Fruit fly (Drosophila melanogaster) whole organism, embryonic: Measurements from ENCODE around the gene CG34267.
A peak's percentile ranks its signal among the peaks of the same experiment; 100 is the strongest.

ENCODE experiments used
- Atf-2 ChIP-seq: fragments of 200-800 bp; sonication (Bioruptor generic); optimal IDR thresholded peaks from 2 replicates; lab custom pipeline; 2016; ENCODE audit warnings: missing biosample characterization, missing genetic modification characterization
- CG10209 ChIP-seq: fragments of 200-800 bp; sonication (Bioruptor generic); optimal IDR thresholded peaks from 3 replicates; lab custom pipeline; 2017; ENCODE audit warnings: missing biosample characterization, mild to moderate bottlenecking, missing genetic modification characterization, missing genetic modification reagents
- CG10565 ChIP-seq: fragments of 200-800 bp; sonication (Bioruptor generic); optimal IDR thresholded peaks from 3 replicates; lab custom pipeline; 2016; ENCODE audit warnings: missing biosample characterization, mild to moderate bottlenecking, missing genetic modification characterization
- CG11085 ChIP-seq: fragments of 200-800 bp; sonication (Bioruptor generic); IDR thresholded peaks from 2 replicates; pipeline ENCODE4 v1.3.6; 2022; ENCODE audit warnings: missing biosample characterization, missing genetic modification characterization
- CG11398 ChIP-seq: fragments of 200-800 bp; sonication (Bioruptor generic); optimal IDR thresholded peaks from 2 replicates; lab custom pipeline; 2016; ENCODE audit warnings: missing biosample characterization, missing genetic modification characterization
- CG11456 ChIP-seq: fragments of 200-800 bp; sonication (Bioruptor generic); IDR thresholded peaks from 3 replicates; pipeline ENCODE4 v1.3.6; 2022; ENCODE audit warnings: missing biosample characterization, missing genetic modification characterization
- CG12236 ChIP-seq: fragments of 200-800 bp; sonication (Bioruptor generic); optimal IDR thresholded peaks from 2 replicates; lab custom pipeline; 2016; ENCODE audit warnings: missing biosample characterization, missing genetic modification characterization
- CG13287 ChIP-seq: fragments of 200-800 bp; sonication (Bioruptor generic); IDR thresholded peaks from 2 replicates; pipeline ENCODE4 v1.3.6; 2022; ENCODE audit warnings: missing biosample characterization, missing genetic modification characterization; ENCODE audit not compliant: partially characterized antibody
- CG15269 ChIP-seq: fragments of 200-800 bp; sonication (Bioruptor generic); optimal IDR thresholded peaks from 2 replicates; lab custom pipeline; 2018; ENCODE audit warnings: missing biosample characterization, mild to moderate bottlenecking, missing genetic modification characterization, moderate library complexity
- CG15514 ChIP-seq: fragments of 200-800 bp; sonication (Bioruptor generic); optimal IDR thresholded peaks from 3 replicates; lab custom pipeline; 2017; ENCODE audit warnings: missing biosample characterization, missing genetic modification characterization, mild to moderate bottlenecking, moderate library complexity, missing genetic modification reagents
- CG17361 ChIP-seq: fragments of 200-800 bp; sonication (Bioruptor generic); IDR thresholded peaks from 3 replicates; pipeline ENCODE4 v1.3.6; 2022; ENCODE audit warnings: missing biosample characterization, missing genetic modification characterization
- CG2875 ChIP-seq: fragments of 200-800 bp; sonication (Bioruptor generic); optimal IDR thresholded peaks from 2 replicates; lab custom pipeline; 2017; ENCODE audit warnings: missing biosample characterization, mild to moderate bottlenecking, missing genetic modification characterization, missing genetic modification reagents
- CG30020 ChIP-seq: fragments of 200-800 bp; optimal IDR thresholded peaks from 2 replicates; lab custom pipeline; 2019; ENCODE audit warnings: missing biosample characterization, mild to moderate bottlenecking, missing genetic modification characterization, moderate library complexity
- CG31441 ChIP-seq: fragments of 200-800 bp; sonication (Bioruptor generic); IDR thresholded peaks from 2 replicates; pipeline ENCODE4 v1.3.6; 2022; ENCODE audit warnings: missing biosample characterization, missing genetic modification characterization
- CG34376 ChIP-seq: fragments of 200-800 bp; sonication (Bioruptor generic); optimal IDR thresholded peaks from 2 replicates; lab custom pipeline; 2018; ENCODE audit warnings: missing biosample characterization, mild to moderate bottlenecking, missing genetic modification characterization
- CG3995 ChIP-seq: fragments of 200-800 bp; sonication (Bioruptor generic); optimal IDR thresholded peaks from 3 replicates; lab custom pipeline; 2016; ENCODE audit warnings: missing biosample characterization, missing genetic modification characterization
- CG42726 ChIP-seq: fragments of 200-800 bp; sonication (Bioruptor generic); IDR thresholded peaks from 2 replicates; pipeline ENCODE4 v1.3.6; 2022; ENCODE audit warnings: missing biosample characterization, missing genetic modification characterization; ENCODE audit not compliant: partially characterized antibody
- CG4282 ChIP-seq: fragments of 200-800 bp; sonication (Bioruptor generic); optimal IDR thresholded peaks from 2 replicates; lab custom pipeline; 2016; ENCODE audit warnings: missing biosample characterization, missing genetic modification characterization
- CG4820 ChIP-seq: fragments of 200-800 bp; sonication (Bioruptor generic); optimal IDR thresholded peaks from 3 replicates; lab custom pipeline; 2016; ENCODE audit warnings: missing biosample characterization, missing genetic modification characterization
- CG5953 ChIP-seq: fragments of 200-800 bp; sonication (Bioruptor generic); IDR thresholded peaks from 2 replicates; pipeline ENCODE4 v1.3.6; 2022; ENCODE audit warnings: missing biosample characterization, missing genetic modification characterization
- CG7556 ChIP-seq: fragments of 200-800 bp; sonication (Bioruptor generic); optimal IDR thresholded peaks from 2 replicates; lab custom pipeline; 2017; ENCODE audit warnings: missing biosample characterization, mild to moderate bottlenecking, missing genetic modification characterization
- CG7786 ChIP-seq: fragments of 200-800 bp; sonication (Bioruptor generic); optimal IDR thresholded peaks from 2 replicates; lab custom pipeline; 2016; ENCODE audit warnings: missing biosample characterization, missing genetic modification characterization
- CG7987 ChIP-seq: fragments of 200-800 bp; sonication (Bioruptor generic); optimal IDR thresholded peaks from 2 replicates; lab custom pipeline; 2018; ENCODE audit warnings: missing biosample characterization, mild to moderate bottlenecking, missing genetic modification characterization, moderate library complexity
- CG9727 ChIP-seq: fragments of 200-800 bp; sonication (Bioruptor generic); optimal IDR thresholded peaks from 3 replicates; lab custom pipeline; 2017; ENCODE audit warnings: missing biosample characterization, mild to moderate bottlenecking, missing genetic modification characterization
- Dek ChIP-seq: fragments of 200-800 bp; sonication (Bioruptor generic); optimal IDR thresholded peaks from 3 replicates; lab custom pipeline; 2019; ENCODE audit warnings: missing biosample characterization, mild to moderate bottlenecking, missing genetic modification characterization, moderate library complexity
- E2f1 ChIP-seq: fragments of 200-800 bp; sonication (Bioruptor generic); IDR thresholded peaks from 2 replicates; pipeline ENCODE4 v1.3.6; 2022; ENCODE audit warnings: missing biosample characterization, missing genetic modification characterization
- Hsf ChIP-seq: fragments of 200-800 bp; sonication (Bioruptor generic); optimal IDR thresholded peaks from 3 replicates; lab custom pipeline; 2016; ENCODE audit warnings: missing biosample characterization, missing genetic modification characterization
- NK7.1 ChIP-seq: fragments of 200-800 bp; sonication (Bioruptor generic); optimal IDR thresholded peaks from 3 replicates; lab custom pipeline; 2016; ENCODE audit warnings: missing biosample characterization, missing genetic modification characterization
- Neu2 ChIP-seq: fragments of 200-800 bp; sonication (Bioruptor generic); optimal IDR thresholded peaks from 3 replicates; lab custom pipeline; 2016; ENCODE audit warnings: missing biosample characterization, missing genetic modification characterization, borderline replicate concordance
- Nf-YB ChIP-seq: fragments of 200-800 bp; sonication (Bioruptor generic); optimal IDR thresholded peaks from 3 replicates; lab custom pipeline; 2019; ENCODE audit warnings: missing biosample characterization, mild to moderate bottlenecking, missing genetic modification characterization, moderate library complexity
- Nf-YC ChIP-seq: fragments of 200-800 bp; optimal IDR thresholded peaks from 3 replicates; lab custom pipeline; 2019; ENCODE audit warnings: missing biosample characterization, mild to moderate bottlenecking, missing genetic modification characterization, moderate library complexity
- Side ChIP-seq: fragments of 200-800 bp; sonication (Bioruptor generic); optimal IDR thresholded peaks from 2 replicates; lab custom pipeline; 2016; ENCODE audit warnings: missing biosample characterization, missing genetic modification characterization
- Ssrp ChIP-seq: fragments of 200-800 bp; sonication (Bioruptor generic); optimal IDR thresholded peaks from 2 replicates; lab custom pipeline; 2018; ENCODE audit warnings: missing biosample characterization, mild to moderate bottlenecking, missing genetic modification characterization, moderate library complexity
- caup ChIP-seq: fragments of 200-800 bp; sonication (Bioruptor generic); optimal IDR thresholded peaks from 3 replicates; lab custom pipeline; 2017; ENCODE audit warnings: missing biosample characterization, mild to moderate bottlenecking, missing genetic modification characterization, moderate library complexity; ENCODE audit not compliant: severe bottlenecking
- chinmo ChIP-seq: fragments of 200-800 bp; sonication (Bioruptor generic); IDR thresholded peaks from 4 replicates; pipeline ENCODE4 v1.3.6; 2022; ENCODE audit warnings: missing biosample characterization, missing genetic modification characterization; ENCODE audit not compliant: partially characterized antibody
- crc ChIP-seq: fragments of 200-800 bp; sonication (Bioruptor generic); optimal IDR thresholded peaks from 2 replicates; lab custom pipeline; 2016; ENCODE audit warnings: missing biosample characterization, missing genetic modification characterization
- dimm ChIP-seq: fragments of 200-800 bp; sonication (Bioruptor generic); IDR thresholded peaks from 2 replicates; pipeline ENCODE4 v1.3.6; 2022; ENCODE audit warnings: missing biosample characterization, missing genetic modification characterization
- dysf ChIP-seq: fragments of 200-800 bp; sonication (Bioruptor generic); IDR thresholded peaks from 3 replicates; pipeline ENCODE4 v1.3.6; 2022; ENCODE audit warnings: missing biosample characterization, missing genetic modification characterization
- ind ChIP-seq: fragments of 200-800 bp; sonication (Bioruptor generic); optimal IDR thresholded peaks from 3 replicates; lab custom pipeline; 2016; ENCODE audit warnings: missing biosample characterization, missing genetic modification characterization
- klu ChIP-seq: fragments of 200-800 bp; sonication (Bioruptor generic); IDR thresholded peaks from 2 replicates; pipeline ENCODE4 v1.3.6; 2022; ENCODE audit warnings: missing biosample characterization, missing genetic modification characterization
- nom ChIP-seq: fragments of 200-800 bp; sonication (Bioruptor generic); optimal IDR thresholded peaks from 2 replicates; lab custom pipeline; 2017; ENCODE audit warnings: missing biosample characterization, missing genetic modification characterization, mild to moderate bottlenecking, moderate library complexity, missing genetic modification reagents
- onecut ChIP-seq: fragments of 200-800 bp; sonication (Bioruptor generic); IDR thresholded peaks from 2 replicates; pipeline ENCODE4 v1.3.6; 2022; ENCODE audit warnings: missing biosample characterization, missing genetic modification characterization
- pita ChIP-seq: fragments of 200-800 bp; sonication (Bioruptor generic); optimal IDR thresholded peaks from 2 replicates; lab custom pipeline; 2017; ENCODE audit warnings: missing biosample characterization, mild to moderate bottlenecking, missing genetic modification characterization
- repo ChIP-seq: fragments of 200-800 bp; sonication (Bioruptor generic); optimal IDR thresholded peaks from 2 replicates; lab custom pipeline; 2016; ENCODE audit warnings: missing biosample characterization, missing genetic modification characterization
- slp2 ChIP-seq: fragments of 200-800 bp; sonication (Bioruptor generic); optimal IDR thresholded peaks from 2 replicates; lab custom pipeline; 2016; ENCODE audit warnings: missing biosample characterization, missing genetic modification characterization
- so ChIP-seq: fragments of 200-800 bp; sonication (Bioruptor generic); IDR thresholded peaks from 3 replicates; pipeline ENCODE4 v1.3.6; 2022; ENCODE audit warnings: missing biosample characterization, missing genetic modification characterization
- sqz ChIP-seq: fragments of 200-800 bp; sonication (Bioruptor generic); optimal IDR thresholded peaks from 3 replicates; lab custom pipeline; 2018; ENCODE audit warnings: missing biosample characterization, mild to moderate bottlenecking, missing genetic modification characterization
- stwl ChIP-seq: fragments of 200-800 bp; sonication (Bioruptor generic); optimal IDR thresholded peaks from 3 replicates; lab custom pipeline; 2018; ENCODE audit warnings: missing biosample characterization, mild to moderate bottlenecking, missing genetic modification characterization, moderate library complexity
- sug ChIP-seq: fragments of 200-800 bp; optimal IDR thresholded peaks from 2 replicates; lab custom pipeline; 2019; ENCODE audit warnings: missing biosample characterization, mild to moderate bottlenecking, missing genetic modification characterization, moderate library complexity
- zen ChIP-seq: fragments of 200-800 bp; sonication (Bioruptor generic); optimal IDR thresholded peaks from 3 replicates; lab custom pipeline; 2018; ENCODE audit warnings: missing biosample characterization, mild to moderate bottlenecking, missing genetic modification characterization, moderate library complexity

The CG34267 gene

DNA sequence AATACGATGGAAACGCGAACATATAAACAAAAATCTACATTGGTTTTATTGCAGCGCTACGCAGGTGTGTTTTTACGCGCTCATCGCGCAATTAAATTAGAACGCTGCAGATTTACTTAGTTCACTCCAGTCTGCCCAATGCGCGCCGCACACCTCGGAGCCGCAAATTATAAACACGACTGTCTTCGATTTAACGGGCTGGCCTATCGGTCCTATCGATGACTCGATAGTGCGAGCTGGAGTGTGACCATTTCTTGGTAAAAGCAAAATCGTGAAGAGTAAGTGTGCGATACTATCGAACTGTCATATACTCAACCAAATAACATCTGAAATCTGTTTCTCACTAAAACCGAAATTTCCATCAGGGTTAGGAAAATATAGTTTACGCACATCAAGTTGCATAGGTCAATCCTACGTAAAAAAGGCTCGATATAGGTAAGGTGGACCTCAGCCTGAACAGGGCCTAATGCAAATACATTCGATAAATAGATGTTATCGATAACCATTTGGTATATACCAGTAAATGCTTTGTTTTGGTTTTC lies 40.3 kb upstream of the CG34267 start, which contains the start of the genes klar and BORCS6 (continued):
- TF ChIP-seq CG12236 (peak; percentile 18), CG10209 (GFP tag; lab: Kevin White, UChicago) (peak; percentile 3), CG42726 (no peak; the same call in none of the 2 replicates), CG5953 (GFP tag; lab: Robert Waterston, UW) (no peak), Ssrp (peak; percentile 46), CG3995 (peak; percentile 26), klu (GFP tag; lab: Robert Waterston, UW) (no peak; the same call in 1 of the 2 replicates), CG7556 (GFP tag; lab: Kevin White, UChicago) (peak; percentile 4), Dek (tag; lab: Kevin White, UChicago) (peak; percentile 35), CG4282 (peak; percentile 51), Atf-2 (GFP tag; lab: Kevin White, UChicago) (peak; percentile 38), chinmo (GFP tag; lab: Robert Waterston, UW) (peak; percentile 95), CG34376 (peak; percentile 71), Hsf (GFP tag; lab: Kevin White, UChicago) (peak; percentile 57), CG11398 (peak; percentile 44), CG4820 (peak; percentile 6), CG7987 (peak; percentile 49), CG31441 (GFP tag; lab: Robert Waterston, UW) (peak; percentile 45), Neu2 (no peak), caup (peak; percentile 16), E2f1 (no peak; the same call in 1 of the 2 replicates), CG9727 (GFP tag; lab: Kevin White, UChicago) (peak; percentile 46), CG10565 (GFP tag; lab: Kevin White, UChicago) (no peak), crc (GFP tag; lab: Kevin White, UChicago) (peak; percentile 23), sqz (no peak), CG2875 (GFP tag; lab: Kevin White, UChicago) (peak; percentile 21), Side (GFP tag; lab: Kevin White, UChicago) (peak; percentile 54), dysf (GFP tag; lab: Robert Waterston, UW) (peak; percentile 42; the same call in 1 of the 3 replicates), dimm (GFP tag; lab: Robert Waterston, UW) (no peak), Nf-YB (GFP tag; lab: Kevin White, UChicago) (peak; percentile 7), CG11456 (GFP tag; lab: Robert Waterston, UW) (no peak), slp2 (GFP tag; lab: Kevin White, UChicago) (peak; percentile 62), zen (tag; lab: Kevin White, UChicago) (peak; percentile 58), CG15269 (tag; lab: Kevin White, UChicago) (peak; percentile 29), CG11085 (GFP tag; lab: Robert Waterston, UW) (no peak), CG13287 (peak; percentile 99), sug (tag; lab: Kevin White, UChicago) (peak; percentile 69), stwl (peak; percentile 90), Nf-YC (tag; lab: Kevin White, UChicago) (peak; percentile 68), onecut (peak; percentile 54), CG7786 (GFP tag; lab: Kevin White, UChicago) (peak; percentile 74), CG17361 (GFP tag; lab: Robert Waterston, UW) (peak; percentile 70), ind (peak; percentile 67), so (no peak), CG30020 (tag; lab: Kevin White, UChicago) (peak; percentile 95), pita (GFP tag; lab: Kevin White, UChicago) (no peak), nom (GFP tag; lab: Kevin White, UChicago) (no peak), NK7.1 (GFP tag; lab: Kevin White, UChicago) (peak; percentile 24), repo (GFP tag; lab: Kevin White, UChicago) (no peak), CG15514 (peak; percentile 71)
